Worm (Caenorhabditis elegans) whole organism, L1 larva: ENCODE data around the gene B0222.15.

Source experiments
- C04F5.9 ChIP-seq: sonication (generic microtip); optimal IDR thresholded peaks from 2 replicates; lab custom pipeline; 2016; ENCODE audit warnings: missing genetic modification characterization, missing compliant biosample characterization
- Y116A8C.19 ChIP-seq: sonication (generic microtip); optimal IDR thresholded peaks from 2 replicates; lab custom pipeline; 2016; ENCODE audit warnings: missing compliant biosample characterization, missing genetic modification characterization, borderline replicate concordance
- alr-1 ChIP-seq: fragments of 200-800 bp; sonication (Bioruptor generic); optimal IDR thresholded peaks from 2 replicates; lab custom pipeline; 2018; ENCODE audit warnings: borderline replicate concordance, mild to moderate bottlenecking, missing genetic modification characterization, missing compliant biosample characterization
- aly-2 ChIP-seq: fragments of 150-350 bp; optimal IDR thresholded peaks from 2 replicates; lab custom pipeline; 2014; ENCODE audit warnings: missing biosample characterization, missing genetic modification characterization
- ama-1 ChIP-seq: fragments of 150-350 bp; optimal IDR thresholded peaks from 2 replicates; lab custom pipeline; 2014
- ceh-82 ChIP-seq, 3 experiments: fragments of 150-350 bp in 1 of 3; sonication (generic microtip) in 2 of 3; optimal IDR thresholded peaks; 2 replicates each; lab custom pipeline; 2014 to 2017; ENCODE audit warnings: missing biosample characterization in 3 of 3, missing genetic modification characterization in 3 of 3
- ceh-90 ChIP-seq: sonication (generic microtip); optimal IDR thresholded peaks from 2 replicates; lab custom pipeline; 2016; ENCODE audit warnings: missing genetic modification characterization, missing compliant biosample characterization
- ces-1 ChIP-seq: fragments of 150-350 bp; optimal IDR thresholded peaks from 2 replicates; lab custom pipeline; 2014; ENCODE audit warnings: missing biosample characterization, missing genetic modification reagents, missing genetic modification characterization
- dpl-1 ChIP-seq, 3 experiments: fragments of 150-350 bp in 2 of 3; sonication (generic microtip) in 1 of 3; optimal IDR thresholded peaks; 2 replicates each; lab custom pipeline; 2014 to 2017; ENCODE audit warnings: missing biosample characterization in 3 of 3, missing genetic modification characterization in 3 of 3, missing genetic modification reagents in 3 of 3
- dsc-1 ChIP-seq: sonication (generic microtip); optimal IDR thresholded peaks from 2 replicates; lab custom pipeline; 2016; ENCODE audit warnings: mild to moderate bottlenecking, missing genetic modification characterization, missing compliant biosample characterization
- efl-1 ChIP-seq, 4 experiments: fragments of 150-350 bp; optimal IDR thresholded peaks in 3 of 4; peaks in 1 of 4; 1 replicate in 1 of 4; 2 replicates in 3 of 4; lab custom pipeline; 2014; ENCODE audit warnings: missing biosample characterization in 2 of 4, missing genetic modification characterization in 2 of 4, missing genetic modification reagents in 2 of 4
- egl-13 ChIP-seq: sonication (generic microtip); optimal IDR thresholded peaks from 2 replicates; lab custom pipeline; 2016; ENCODE audit warnings: missing genotype, missing genetic modification reagents, missing genetic modification characterization, missing compliant biosample characterization
- egl-27 ChIP-seq, 2 experiments: fragments of 150-350 bp in 1 of 2; sonication (generic microtip); optimal IDR thresholded peaks; 3 replicates each; lab custom pipeline; 2017 to 2018; ENCODE audit warnings: missing biosample characterization in 2 of 2, missing genetic modification characterization in 2 of 2, missing genetic modification reagents in 2 of 2
- elt-2 ChIP-seq: sonication (generic microtip); optimal IDR thresholded peaks from 2 replicates; lab custom pipeline; 2016; ENCODE audit warnings: missing genetic modification characterization, mild to moderate bottlenecking, inconsistent platforms, missing compliant biosample characterization, missing genetic modification reagents
- fkh-10 ChIP-seq: sonication (generic microtip); optimal IDR thresholded peaks from 2 replicates; lab custom pipeline; 2017; ENCODE audit warnings: missing biosample characterization, missing genetic modification reagents, missing genetic modification characterization
- fkh-4 ChIP-seq: sonication (generic microtip); optimal IDR thresholded peaks from 2 replicates; lab custom pipeline; 2016; ENCODE audit warnings: missing compliant biosample characterization, missing genetic modification characterization, borderline replicate concordance
- fkh-8 ChIP-seq: sonication (generic microtip); optimal IDR thresholded peaks from 2 replicates; lab custom pipeline; 2016; ENCODE audit warnings: mild to moderate bottlenecking, missing genetic modification characterization, missing compliant biosample characterization
- fos-1 ChIP-seq: fragments of 150-350 bp; optimal IDR thresholded peaks from 2 replicates; lab custom pipeline; 2014; ENCODE audit warnings: missing biosample characterization, missing genetic modification characterization
- grh-1 ChIP-seq: fragments of 200-800 bp; sonication (Bioruptor generic); IDR thresholded peaks from 2 replicates; pipeline ENCODE4 v1.3.6; 2022; ENCODE audit warnings: missing genetic modification reagents, missing genetic modification characterization, missing compliant biosample characterization
- lin-14 ChIP-seq: fragments of 200-800 bp; sonication (Bioruptor generic); optimal IDR thresholded peaks from 2 replicates; lab custom pipeline; 2018; ENCODE audit warnings: mild to moderate bottlenecking, missing genetic modification characterization, moderate library complexity, missing compliant biosample characterization
- lin-15B ChIP-seq: fragments of 150-350 bp; sonication (generic microtip); optimal IDR thresholded peaks from 3 replicates; lab custom pipeline; 2014; ENCODE audit warnings: missing biosample characterization, missing genetic modification characterization
- lin-35 ChIP-seq, 2 experiments: fragments of 150-350 bp; optimal IDR thresholded peaks; 2 replicates each; lab custom pipeline; 2014; ENCODE audit warnings: missing biosample characterization in 2 of 2, missing genetic modification characterization in 2 of 2, missing genetic modification reagents in 2 of 2
- lir-3 ChIP-seq: sonication (generic microtip); optimal IDR thresholded peaks from 2 replicates; lab custom pipeline; 2016; ENCODE audit warnings: mild to moderate bottlenecking, missing genetic modification characterization, moderate library complexity, missing compliant biosample characterization; ENCODE audit not compliant: poor library complexity
- mab-9 ChIP-seq: fragments of 200-800 bp; sonication (Bioruptor generic); IDR thresholded peaks from 2 replicates; pipeline ENCODE4 v1.3.6; 2022; ENCODE audit warnings: missing genetic modification reagents, missing genetic modification characterization, missing compliant biosample characterization
- mef-2 ChIP-seq: fragments of 150-350 bp; optimal IDR thresholded peaks from 2 replicates; lab custom pipeline; 2014; ENCODE audit warnings: missing biosample characterization, missing genetic modification characterization
- nhr-11 ChIP-seq: fragments of 150-350 bp; optimal IDR thresholded peaks from 2 replicates; lab custom pipeline; 2014; ENCODE audit warnings: missing biosample characterization, missing genetic modification characterization
- nhr-19 ChIP-seq: fragments of 200-800 bp; sonication (Bioruptor generic); conservative IDR thresholded peaks from 2 replicates; pipeline ENCODE4 v1.3.6; 2022; ENCODE audit warnings: missing genetic modification characterization, missing compliant biosample characterization
- nhr-20 ChIP-seq: sonication (generic microtip); optimal IDR thresholded peaks from 2 replicates; lab custom pipeline; 2016; ENCODE audit warnings: mild to moderate bottlenecking, missing genetic modification characterization, missing compliant biosample characterization
- nhr-237 ChIP-seq: fragments of 150-350 bp; optimal IDR thresholded peaks from 2 replicates; lab custom pipeline; 2014; ENCODE audit warnings: missing biosample characterization, missing genetic modification characterization
- nhr-28 ChIP-seq: fragments of 150-350 bp; optimal IDR thresholded peaks from 2 replicates; lab custom pipeline; 2014; ENCODE audit warnings: missing biosample characterization, missing genetic modification characterization
- nhr-71 ChIP-seq: sonication (generic microtip); optimal IDR thresholded peaks from 2 replicates; lab custom pipeline; 2016; ENCODE audit warnings: mild to moderate bottlenecking, missing genetic modification characterization, moderate library complexity, missing compliant biosample characterization
- nhr-84 ChIP-seq: sonication (generic microtip); optimal IDR thresholded peaks from 2 replicates; lab custom pipeline; 2017; ENCODE audit warnings: missing biosample characterization, missing genetic modification characterization
- pag-3 ChIP-seq: sonication (generic microtip); optimal IDR thresholded peaks from 2 replicates; lab custom pipeline; 2017; ENCODE audit warnings: missing genetic modification characterization, mild to moderate bottlenecking, missing compliant biosample characterization, antibody characterized with exemption, borderline replicate concordance; ENCODE audit not compliant: insufficient read depth
- snu-23 ChIP-seq: sonication (generic microtip); optimal IDR thresholded peaks from 2 replicates; lab custom pipeline; 2016; ENCODE audit warnings: missing genetic modification characterization, missing compliant biosample characterization
- swsn-7 ChIP-seq: sonication (generic microtip); optimal IDR thresholded peaks from 2 replicates; lab custom pipeline; 2016; ENCODE audit warnings: missing genetic modification characterization, missing compliant biosample characterization
- tlp-1 ChIP-seq: fragments of 150-350 bp; optimal IDR thresholded peaks from 2 replicates; lab custom pipeline; 2014; ENCODE audit warnings: missing biosample characterization, missing genetic modification characterization
- unc-30 ChIP-seq: sonication (generic microtip); optimal IDR thresholded peaks from 2 replicates; lab custom pipeline; 2017; ENCODE audit warnings: missing biosample characterization, missing genetic modification characterization
- unc-98 ChIP-seq: fragments of 200-800 bp; sonication (Bioruptor generic); IDR thresholded peaks from 2 replicates; pipeline ENCODE4 v1.3.6; 2022; ENCODE audit warnings: missing genetic modification characterization, missing compliant biosample characterization
- xbp-1 ChIP-seq: sonication (generic microtip); optimal IDR thresholded peaks from 2 replicates; lab custom pipeline; 2016; ENCODE audit warnings: missing genetic modification characterization, missing compliant biosample characterization
- zag-1 ChIP-seq: fragments of 150-350 bp; optimal IDR thresholded peaks from 2 replicates; lab custom pipeline; 2014; ENCODE audit warnings: missing biosample characterization, missing genetic modification characterization
- zip-4 ChIP-seq: fragments of 200-800 bp; sonication (Bioruptor generic); optimal IDR thresholded peaks from 2 replicates; lab custom pipeline; 2018; ENCODE audit warnings: mild to moderate bottlenecking, missing genetic modification characterization, moderate library complexity, missing compliant biosample characterization

The B0222.15 gene

ce11 chrV:9128562-9128961, 28.0 kb downstream of the B0222.15 start (continued):
- TF ChIP-seq ceh-82 (tag; optimal IDR thresholded peaks at IDR 0.05; lab: Kevin White, UChicago) (peak; percentile 6 to 54 (median 43)), efl-1 (optimal IDR thresholded peaks at IDR 0.05; lab: Kevin White, UChicago) (peak; percentile 40 to 46), efl-1 (GFP tag; optimal IDR thresholded peaks at IDR 0.05 in 1 of 2; lab: Kevin White, UChicago) (peak; percentile 25 to 89), nhr-19 (GFP tag; lab: Robert Waterston, UW) (peak; percentile 22; the same call in 1 of the 2 replicates), fkh-10 (GFP tag; lab: Kevin White, UChicago) (peak; percentile 31), zip-4 (GFP tag; lab: Kevin White, UChicago) (no peak), elt-2 (tag; lab: Kevin White, UChicago) (no peak), unc-98 (no peak), fkh-8 (peak; percentile 99), fos-1 (tag; lab: Kevin White, UChicago) (peak; percentile 52), nhr-28 (tag; lab: Kevin White, UChicago) (no peak), dpl-1 (GFP tag; optimal IDR thresholded peaks at IDR 0.05; lab: Kevin White, UChicago) (peak in 1 of 3 experiments; percentile 41), tlp-1 (no peak), grh-1 (GFP tag; lab: Robert Waterston, UW) (no peak), pag-3 (tag; lab: Kevin White, UChicago) (peak; percentile 35), ces-1 (GFP tag; lab: Kevin White, UChicago) (no peak), nhr-20 (peak; percentile 72), snu-23 (GFP tag; lab: Kevin White, UChicago) (peak; percentile 54), alr-1 (tag; lab: Kevin White, UChicago) (no peak)

- TF ChIP-seq lin-15B (tag; lab: Kevin White, UChicago) (no peak), lir-3 (tag; lab: Kevin White, UChicago) (no peak), ama-1 (lab: Kevin White, UChicago) (no peak), egl-27 (tag; optimal IDR thresholded peaks at IDR 0.05; lab: Kevin White, UChicago) (no peak), ces-1 (GFP tag; lab: Kevin White, UChicago) (no peak), egl-13 (tag; lab: Kevin White, UChicago) (no peak), dsc-1 (tag; lab: Kevin White, UChicago) (no peak), nhr-11 (no peak), tlp-1 (no peak)
Observed at ce11 chrV:9127773-9128172, 28.8 kb downstream of the B0222.15 start, which contains the start of gene F21C10.3. F21C10.3 (plus strand) TSS chrV:9128073.

ce11 chrV:9126316-9126715, 30.3 kb downstream of the B0222.15 start, which contains the start of gene F21C10.4:
F21C10.4 (plus strand) TSS chrV:9126616.
- TF ChIP-seq fkh-4 (no peak), dsc-1 (tag; lab: Kevin White, UChicago) (no peak), fkh-8 (no peak), lin-35 (GFP tag; optimal IDR thresholded peaks at IDR 0.05; lab: Kevin White, UChicago) (no peak), lir-3 (tag; lab: Kevin White, UChicago) (no peak), efl-1 (optimal IDR thresholded peaks at IDR 0.05; lab: Kevin White, UChicago) (no peak), efl-1 (GFP tag; optimal IDR thresholded peaks at IDR 0.05 in 1 of 2; lab: Kevin White, UChicago) (peak in 1 of 2 experiments; percentile 35)

ce11 chrV:9125345-9125744, 31.2 kb downstream of the B0222.15 start, which contains the start of gene F21C10.5:
F21C10.5 (plus strand) TSS chrV:9125645.
- no peak for TF ChIP-seq nhr-71 (tag; lab: Kevin White, UChicago)

ce11 chrV:9124180-9124579, 32.4 kb downstream of the B0222.15 start, which contains the start of gene F21C10.6:
F21C10.6 (plus strand) TSS chrV:9124480.
- no peak for TF ChIP-seq mef-2 (tag; lab: Kevin White, UChicago)
- TF ChIP-seq ceh-90 = no peak
- no peak for TF ChIP-seq lin-14 (GFP tag; lab: Kevin White, UChicago)
- no peak for TF ChIP-seq unc-30 (tag; lab: Kevin White, UChicago)
- no peak for TF ChIP-seq nhr-237
- TF ChIP-seq mab-9 (GFP tag; lab: Robert Waterston, UW) = no peak
- TF ChIP-seq xbp-1 (tag; lab: Kevin White, UChicago) = no peak
- TF ChIP-seq Y116A8C.19 (tag; lab: Kevin White, UChicago) = no peak
- TF ChIP-seq ceh-82 (tag; optimal IDR thresholded peaks at IDR 0.05; lab: Kevin White, UChicago) = no peak
- no peak for TF ChIP-seq C04F5.9 (tag; lab: Kevin White, UChicago)
- TF ChIP-seq aly-2 (tag; lab: Kevin White, UChicago) = no peak
- no peak for TF ChIP-seq swsn-7 (tag; lab: Kevin White, UChicago)
- TF ChIP-seq nhr-84 (tag; lab: Kevin White, UChicago) = no peak
- TF ChIP-seq zag-1 = no peak
